Fruit fly (Drosophila melanogaster): ENCODE results near the gene CG17470.

dm6 chr2L:20640617-20641016, 2.4 kb downstream of the CG17470 start, which contains the start of gene Sfp38D:
- TF ChIP-seq CG8478 (optimal IDR thresholded peaks at IDR 0.05) (no peak), CTCF (optimal IDR thresholded peaks at IDR 0.05) (no peak)

Measured in S2 (cell line).